Fruit fly (Drosophila melanogaster) whole organism, embryonic: Measurements from ENCODE around the gene Cat.

Experiments used
- BtbVII ChIP-seq: fragments of 200-800 bp; sonication (Bioruptor generic); optimal IDR thresholded peaks from 3 replicates; lab custom pipeline; 2017; ENCODE audit warnings: missing biosample characterization, mild to moderate bottlenecking, missing genetic modification characterization
- CG10654 ChIP-seq: fragments of 200-800 bp; sonication (Bioruptor generic); optimal IDR thresholded peaks from 2 replicates; lab custom pipeline; 2016; ENCODE audit warnings: missing biosample characterization, missing genetic modification characterization
- CG10979 ChIP-seq: fragments of 200-800 bp; sonication (Bioruptor generic); optimal IDR thresholded peaks from 2 replicates; lab custom pipeline; 2018; ENCODE audit warnings: missing biosample characterization, mild to moderate bottlenecking, missing genetic modification characterization, moderate library complexity
- CG1233 ChIP-seq: fragments of 200-800 bp; sonication (Bioruptor generic); optimal IDR thresholded peaks from 4 replicates; lab custom pipeline; 2018; ENCODE audit warnings: missing biosample characterization, mild to moderate bottlenecking, missing genetic modification characterization
- CG12659 ChIP-seq: fragments of 200-800 bp; sonication (Bioruptor generic); optimal IDR thresholded peaks from 3 replicates; lab custom pipeline; 2017; ENCODE audit warnings: mild to moderate bottlenecking, missing biosample characterization, missing genetic modification reagents, missing genetic modification characterization
- CG12769 ChIP-seq: fragments of 200-800 bp; sonication (Bioruptor generic); optimal IDR thresholded peaks from 2 replicates; lab custom pipeline; 2019; ENCODE audit warnings: missing biosample characterization, mild to moderate bottlenecking, missing genetic modification characterization, moderate library complexity
- CG13287 ChIP-seq: fragments of 200-800 bp; sonication (Bioruptor generic); IDR thresholded peaks from 2 replicates; pipeline ENCODE4 v1.3.6; 2022; ENCODE audit warnings: missing biosample characterization, missing genetic modification characterization; ENCODE audit not compliant: partially characterized antibody
- CG14050 ChIP-seq: fragments of 200-800 bp; sonication (Bioruptor generic); IDR thresholded peaks from 3 replicates; pipeline ENCODE4 v1.3.6; 2022; ENCODE audit warnings: missing biosample characterization, missing genetic modification characterization
- CG14441 ChIP-seq: fragments of 200-800 bp; sonication (Bioruptor generic); IDR thresholded peaks from 2 replicates; pipeline ENCODE4 v1.3.6; 2022; ENCODE audit warnings: missing biosample characterization, missing genetic modification characterization
- CG15601 ChIP-seq: fragments of 200-800 bp; sonication (Bioruptor generic); optimal IDR thresholded peaks from 3 replicates; lab custom pipeline; 2019; ENCODE audit warnings: missing biosample characterization, mild to moderate bottlenecking, missing genetic modification characterization, moderate library complexity
- CG16813 ChIP-seq: fragments of 200-800 bp; sonication (Bioruptor generic); IDR thresholded peaks from 3 replicates; pipeline ENCODE4 v1.3.6; 2022; ENCODE audit warnings: missing biosample characterization, missing genetic modification characterization; ENCODE audit not compliant: partially characterized antibody
- CG16863 ChIP-seq: fragments of 200-800 bp; sonication (Bioruptor generic); optimal IDR thresholded peaks from 3 replicates; lab custom pipeline; 2016; ENCODE audit warnings: missing biosample characterization, missing genetic modification characterization
- CG18476 ChIP-seq: fragments of 200-800 bp; sonication (Bioruptor generic); optimal IDR thresholded peaks from 2 replicates; lab custom pipeline; 2016; ENCODE audit warnings: missing biosample characterization, mild to moderate bottlenecking, missing genetic modification characterization
- CG18619 ChIP-seq: fragments of 200-800 bp; sonication (Bioruptor generic); optimal IDR thresholded peaks from 3 replicates; lab custom pipeline; 2017; ENCODE audit warnings: missing biosample characterization, mild to moderate bottlenecking, missing genetic modification characterization
- CG3838 ChIP-seq: fragments of 200-800 bp; sonication (Bioruptor generic); optimal IDR thresholded peaks from 3 replicates; lab custom pipeline; 2016; ENCODE audit warnings: missing biosample characterization, missing genetic modification characterization
- CG4854 ChIP-seq: fragments of 200-800 bp; sonication (Bioruptor generic); optimal IDR thresholded peaks from 2 replicates; lab custom pipeline; 2016; ENCODE audit warnings: missing biosample characterization, missing genetic modification characterization, inconsistent platforms
- CG6689 ChIP-seq: fragments of 200-800 bp; sonication (Bioruptor generic); IDR thresholded peaks from 2 replicates; pipeline ENCODE4 v1.3.6; 2022; ENCODE audit warnings: missing biosample characterization, missing genetic modification characterization
- CG6765 ChIP-seq: fragments of 200-800 bp; sonication (Bioruptor generic); optimal IDR thresholded peaks from 3 replicates; lab custom pipeline; 2017; ENCODE audit warnings: missing biosample characterization, mild to moderate bottlenecking, missing genetic modification characterization
- Dek ChIP-seq: fragments of 200-800 bp; sonication (Bioruptor generic); optimal IDR thresholded peaks from 3 replicates; lab custom pipeline; 2019; ENCODE audit warnings: missing biosample characterization, mild to moderate bottlenecking, missing genetic modification characterization, moderate library complexity
- Doc3 ChIP-seq: fragments of 200-800 bp; sonication (Bioruptor generic); IDR thresholded peaks from 3 replicates; pipeline ENCODE4 v1.3.6; 2022; ENCODE audit warnings: missing biosample characterization, missing genetic modification characterization; ENCODE audit not compliant: partially characterized antibody
- Eip74EF ChIP-seq, 2 experiments: fragments of 200-800 bp in 1 of 2; fragments of >200 bp in 1 of 2; sonication (Bioruptor generic) in 1 of 2; optimal IDR thresholded peaks; 2 replicates each; lab custom pipeline; 2017 to 2019; ENCODE audit warnings: missing biosample characterization in 2 of 2, missing genetic modification characterization in 2 of 2, mild to moderate bottlenecking in 1 of 2, moderate library complexity in 1 of 2
- Fer2 ChIP-seq: fragments of 200-800 bp; sonication (Bioruptor generic); optimal IDR thresholded peaks from 2 replicates; lab custom pipeline; 2018; ENCODE audit warnings: missing biosample characterization, mild to moderate bottlenecking, missing genetic modification characterization, moderate library complexity
- HLH3B ChIP-seq: fragments of 200-800 bp; sonication (Bioruptor generic); IDR thresholded peaks from 2 replicates; pipeline ENCODE4 v1.3.6; 2022; ENCODE audit warnings: missing biosample characterization, missing genetic modification characterization
- Hr78 ChIP-seq, 2 experiments: fragments of 200-800 bp in 1 of 2; fragments of >200 bp in 1 of 2; sonication (Bioruptor generic) in 1 of 2; optimal IDR thresholded peaks; 2 replicates each; lab custom pipeline; 2017 to 2019; ENCODE audit warnings: missing biosample characterization in 2 of 2, missing genetic modification characterization in 2 of 2, mild to moderate bottlenecking in 1 of 2, moderate library complexity in 1 of 2
- Jarid2 ChIP-seq: fragments of 200-800 bp; sonication (Bioruptor generic); optimal IDR thresholded peaks from 3 replicates; lab custom pipeline; 2017; ENCODE audit warnings: mild to moderate bottlenecking, missing biosample characterization, missing genetic modification reagents, missing genetic modification characterization
- Mes4 ChIP-seq: fragments of 200-800 bp; sonication (Bioruptor generic); optimal IDR thresholded peaks from 2 replicates; lab custom pipeline; 2016; ENCODE audit warnings: missing biosample characterization, missing genetic modification characterization
- Nf-YB ChIP-seq: fragments of 200-800 bp; sonication (Bioruptor generic); optimal IDR thresholded peaks from 3 replicates; lab custom pipeline; 2019; ENCODE audit warnings: missing biosample characterization, mild to moderate bottlenecking, missing genetic modification characterization, moderate library complexity
- NfI ChIP-seq: fragments of 200-800 bp; sonication (Bioruptor generic); optimal IDR thresholded peaks from 3 replicates; lab custom pipeline; 2018; ENCODE audit warnings: missing biosample characterization, mild to moderate bottlenecking, missing genetic modification characterization, moderate library complexity
- Oaz ChIP-seq: fragments of 200-800 bp; sonication (Bioruptor generic); IDR thresholded peaks from 2 replicates; pipeline ENCODE4 v1.3.6; 2022; ENCODE audit warnings: missing biosample characterization, missing genetic modification characterization
- Optix ChIP-seq: fragments of 200-800 bp; sonication (Bioruptor generic); IDR thresholded peaks from 3 replicates; pipeline ENCODE4 v1.3.6; 2022; ENCODE audit warnings: missing biosample characterization, missing genetic modification characterization
- Rx ChIP-seq: fragments of 200-800 bp; sonication (Bioruptor generic); IDR thresholded peaks from 2 replicates; pipeline ENCODE4 v1.3.6; 2022; ENCODE audit warnings: missing biosample characterization, missing genetic modification characterization
- Side ChIP-seq: fragments of 200-800 bp; sonication (Bioruptor generic); optimal IDR thresholded peaks from 2 replicates; lab custom pipeline; 2016; ENCODE audit warnings: missing biosample characterization, missing genetic modification characterization
- br ChIP-seq: fragments of >200 bp; optimal IDR thresholded peaks from 2 replicates; lab custom pipeline; 2017
- bsh ChIP-seq, 2 experiments: fragments of 200-800 bp; sonication (Bioruptor generic); optimal IDR thresholded peaks; 2 replicates each; lab custom pipeline; 2017 to 2018; ENCODE audit warnings: mild to moderate bottlenecking in 2 of 2, missing biosample characterization in 2 of 2, missing genetic modification characterization in 2 of 2, moderate library complexity in 1 of 2
- ci ChIP-seq: fragments of 200-800 bp; sonication (Bioruptor generic); IDR thresholded peaks from 3 replicates; pipeline ENCODE4 v1.3.6; 2022; ENCODE audit warnings: missing biosample characterization, missing genetic modification characterization
- crc ChIP-seq: fragments of 200-800 bp; sonication (Bioruptor generic); optimal IDR thresholded peaks from 2 replicates; lab custom pipeline; 2016; ENCODE audit warnings: missing biosample characterization, missing genetic modification characterization
- da ChIP-seq: fragments of 200-800 bp; sonication (Bioruptor generic); optimal IDR thresholded peaks from 2 replicates; lab custom pipeline; 2016; ENCODE audit warnings: missing biosample characterization, missing genetic modification characterization
- dmrt11E ChIP-seq: fragments of 200-800 bp; sonication (Bioruptor generic); optimal IDR thresholded peaks from 3 replicates; lab custom pipeline; 2018; ENCODE audit warnings: missing biosample characterization, mild to moderate bottlenecking, missing genetic modification characterization, moderate library complexity
- dmrt99B ChIP-seq: fragments of 200-800 bp; sonication (Bioruptor generic); optimal IDR thresholded peaks from 2 replicates; lab custom pipeline; 2018; ENCODE audit warnings: missing biosample characterization, mild to moderate bottlenecking, missing genetic modification characterization, moderate library complexity
- ftz-f1 ChIP-seq: fragments of 200-800 bp; sonication (Bioruptor generic); optimal IDR thresholded peaks from 2 replicates; lab custom pipeline; 2016; ENCODE audit warnings: missing biosample characterization, missing genetic modification characterization
- jing ChIP-seq: fragments of 200-800 bp; sonication (Bioruptor generic); optimal IDR thresholded peaks from 2 replicates; lab custom pipeline; 2018; ENCODE audit warnings: missing biosample characterization, mild to moderate bottlenecking, missing genetic modification characterization
- kay ChIP-seq: fragments of 200-800 bp; sonication (Bioruptor generic); optimal IDR thresholded peaks from 2 replicates; lab custom pipeline; 2016; ENCODE audit warnings: missing biosample characterization, missing genetic modification characterization
- lbe ChIP-seq: fragments of 200-800 bp; sonication (Bioruptor generic); optimal IDR thresholded peaks from 2 replicates; lab custom pipeline; 2016; ENCODE audit warnings: missing biosample characterization, mild to moderate bottlenecking, missing genetic modification characterization
- lola ChIP-seq, 3 experiments: fragments of >200 bp in 2 of 3; fragments of 200-800 bp in 1 of 3; sonication (Bioruptor generic) in 1 of 3; optimal IDR thresholded peaks; 2 replicates each; lab custom pipeline; 2017 to 2019; ENCODE audit warnings: missing biosample characterization in 3 of 3, missing genetic modification characterization in 3 of 3, mild to moderate bottlenecking in 1 of 3, moderate library complexity in 1 of 3
- maf-S ChIP-seq: fragments of 200-800 bp; sonication (Bioruptor generic); optimal IDR thresholded peaks from 2 replicates; lab custom pipeline; 2016; ENCODE audit warnings: missing biosample characterization, missing genetic modification characterization
- phol ChIP-seq: fragments of 200-800 bp; sonication (Bioruptor generic); optimal IDR thresholded peaks from 3 replicates; lab custom pipeline; 2018; ENCODE audit warnings: missing biosample characterization, mild to moderate bottlenecking, missing genetic modification characterization, moderate library complexity
- schlank ChIP-seq: fragments of 200-800 bp; sonication (Bioruptor generic); optimal IDR thresholded peaks from 2 replicates; lab custom pipeline; 2018; ENCODE audit warnings: missing biosample characterization, mild to moderate bottlenecking, missing genetic modification characterization
- ssp ChIP-seq: fragments of 200-800 bp; sonication (Bioruptor generic); IDR thresholded peaks from 2 replicates; pipeline ENCODE4 v1.3.6; 2022; ENCODE audit warnings: missing biosample characterization, missing genetic modification characterization
- tio ChIP-seq: fragments of 200-800 bp; sonication (Bioruptor generic); optimal IDR thresholded peaks from 2 replicates; lab custom pipeline; 2017; ENCODE audit warnings: missing biosample characterization, missing genetic modification characterization, inconsistent platforms
- zfh1 ChIP-seq: fragments of 200-800 bp; sonication (Bioruptor generic); IDR thresholded peaks from 3 replicates; pipeline ENCODE4 v1.3.6; 2022; ENCODE audit warnings: missing biosample characterization, missing genetic modification characterization

The Cat gene

DNA sequence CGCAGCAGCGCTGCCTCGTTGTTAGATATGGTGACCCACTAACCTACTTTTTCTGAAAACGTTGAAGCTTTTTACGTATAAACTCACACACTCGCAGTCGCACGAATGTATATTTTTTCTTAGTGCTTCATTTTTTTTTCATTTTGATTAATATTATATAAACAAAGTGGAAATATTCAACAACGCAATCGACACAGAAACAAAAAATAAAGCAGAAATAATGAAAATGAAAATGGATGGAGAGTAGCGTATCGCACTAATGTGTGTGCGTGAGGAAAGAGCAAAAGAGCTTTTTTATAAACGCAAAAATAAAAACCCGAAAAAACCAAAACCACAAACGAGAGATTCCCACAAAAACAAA, 36.4 kb upstream of the Cat start (continued):
- peak; percentile 27; the same call in 1 of the 3 replicates for TF ChIP-seq CG14050 (GFP tag; lab: Robert Waterston, UW)
- no peak for TF ChIP-seq CG1233
- no peak for TF ChIP-seq CG16813 (GFP tag; lab: Robert Waterston, UW)
- peak in 1 of 2 experiments; percentile 13 for TF ChIP-seq Eip74EF (GFP tag; optimal IDR thresholded peaks at IDR 0.05; lab: Kevin White, UChicago)
- no peak for TF ChIP-seq jing (GFP tag; lab: Kevin White, UChicago)
- TF ChIP-seq Rx, result no peak
- TF ChIP-seq CG12659, result peak; percentile 11
- TF ChIP-seq Hr78 (GFP tag; optimal IDR thresholded peaks at IDR 0.05; lab: Kevin White, UChicago), result no peak
- no peak for TF ChIP-seq CG18619 (GFP tag; lab: Kevin White, UChicago)
- no peak for TF ChIP-seq lola (GFP tag; optimal IDR thresholded peaks at IDR 0.05; lab: Kevin White, UChicago)
- TF ChIP-seq tio, result no peak
- TF ChIP-seq crc (GFP tag; lab: Kevin White, UChicago), result no peak
- TF ChIP-seq CG10654 (GFP tag; lab: Kevin White, UChicago), result no peak
- TF ChIP-seq da, result no peak
- peak; percentile 73 for TF ChIP-seq ci
- TF ChIP-seq CG15601 (tag; lab: Kevin White, UChicago), result no peak
- TF ChIP-seq HLH3B (GFP tag; lab: Robert Waterston, UW), result peak; percentile 31; the same call in 1 of the 2 replicates
- TF ChIP-seq dmrt99B (tag; lab: Kevin White, UChicago), result peak; percentile 47
- TF ChIP-seq Side (GFP tag; lab: Kevin White, UChicago), result no peak
- TF ChIP-seq br (lab: Kevin White, UChicago), result no peak
- 0 out of 3 replicates have a peak, but pooled peaks have one; percentile 35 for TF ChIP-seq zfh1
- TF ChIP-seq Jarid2 (GFP tag; lab: Kevin White, UChicago), result no peak
- TF ChIP-seq Fer2 (tag; lab: Kevin White, UChicago), result no peak
- peak; percentile 7 for TF ChIP-seq CG6765
- no peak for TF ChIP-seq Optix (GFP tag; lab: Robert Waterston, UW)
- TF ChIP-seq ftz-f1 (GFP tag; lab: Kevin White, UChicago), result no peak
- TF ChIP-seq CG14441, result no peak
- no peak for TF ChIP-seq NfI (GFP tag; lab: Kevin White, UChicago)
- peak; percentile 22; the same call in 1 of the 2 replicates for TF ChIP-seq ssp
- no peak for TF ChIP-seq CG12769 (tag; lab: Kevin White, UChicago)
- no peak for TF ChIP-seq lbe
- TF ChIP-seq schlank, result no peak
- TF ChIP-seq phol (tag; lab: Kevin White, UChicago), result peak; percentile 8
- TF ChIP-seq CG13287 (GFP tag; lab: Robert Waterston, UW), result peak; percentile 12; the same call in 1 of the 2 replicates
- TF ChIP-seq CG6689 (GFP tag; lab: Robert Waterston, UW), result peak; percentile 68
- peak; percentile 12 for TF ChIP-seq BtbVII (GFP tag; lab: Kevin White, UChicago)
- no peak for TF ChIP-seq CG16863 (GFP tag; lab: Kevin White, UChicago)
- peak; percentile 40 for TF ChIP-seq CG18476 (GFP tag; lab: Kevin White, UChicago)
- TF ChIP-seq dmrt11E (tag; lab: Kevin White, UChicago), result no peak
- no peak for TF ChIP-seq CG10979 (tag; lab: Kevin White, UChicago)
- no peak; the same call in 1 of the 2 replicates for TF ChIP-seq Oaz (GFP tag; lab: Robert Waterston, UW)
- no peak for TF ChIP-seq CG3838 (GFP tag; lab: Kevin White, UChicago)
- TF ChIP-seq kay (GFP tag; lab: Kevin White, UChicago), result no peak
- peak; percentile 14 for TF ChIP-seq Dek
- no peak for TF ChIP-seq Doc3 (GFP tag; lab: Robert Waterston, UW)
- no peak for TF ChIP-seq bsh (GFP tag; optimal IDR thresholded peaks at IDR 0.05; lab: Kevin White, UChicago)
- no peak for TF ChIP-seq Nf-YB (GFP tag; lab: Kevin White, UChicago)
- no peak for TF ChIP-seq Mes4 (GFP tag; lab: Kevin White, UChicago)
- no peak for TF ChIP-seq CG4854 (GFP tag; lab: Kevin White, UChicago)
- TF ChIP-seq maf-S (GFP tag; lab: Kevin White, UChicago), result no peak
